Fruit fly (Drosophila melanogaster) whole organism, embryonic: Measurements from ENCODE around the gene CG33939.
A peak's percentile ranks its signal among the peaks of the same experiment; 100 is the strongest.

Experiments
- Atf6 ChIP-seq: fragments of 200-800 bp; sonication (Bioruptor generic); IDR thresholded peaks from 2 replicates; pipeline ENCODE4 v1.3.6; 2022; ENCODE audit warnings: missing biosample characterization, missing genetic modification characterization
- Bteb2 ChIP-seq: fragments of 200-800 bp; sonication (Bioruptor generic); optimal IDR thresholded peaks from 2 replicates; lab custom pipeline; 2016; ENCODE audit warnings: missing biosample characterization, missing genetic modification characterization
- CG10274 ChIP-seq: fragments of 200-800 bp; sonication (Bioruptor generic); optimal IDR thresholded peaks from 3 replicates; lab custom pipeline; 2017; ENCODE audit warnings: missing biosample characterization, mild to moderate bottlenecking, missing genetic modification characterization
- CG12071 ChIP-seq: fragments of 200-800 bp; sonication (Bioruptor generic); optimal IDR thresholded peaks from 3 replicates; lab custom pipeline; 2018; ENCODE audit warnings: missing biosample characterization, mild to moderate bottlenecking, missing genetic modification characterization
- CG12942 ChIP-seq: fragments of 200-800 bp; sonication (Bioruptor generic); optimal IDR thresholded peaks from 3 replicates; lab custom pipeline; 2016; ENCODE audit warnings: missing biosample characterization, missing genetic modification characterization
- CG13296 ChIP-seq: fragments of 200-800 bp; sonication (Bioruptor generic); optimal IDR thresholded peaks from 3 replicates; lab custom pipeline; 2018; ENCODE audit warnings: missing biosample characterization, mild to moderate bottlenecking, missing genetic modification characterization
- CG1602 ChIP-seq: fragments of 200-800 bp; sonication (Bioruptor generic); optimal IDR thresholded peaks from 3 replicates; lab custom pipeline; 2016; ENCODE audit warnings: missing biosample characterization, missing genetic modification characterization
- CG16779 ChIP-seq: fragments of 200-800 bp; sonication (Bioruptor generic); IDR thresholded peaks from 2 replicates; pipeline ENCODE4 v1.3.6; 2022; ENCODE audit warnings: missing biosample characterization, missing genetic modification characterization
- CG16813 ChIP-seq: fragments of 200-800 bp; sonication (Bioruptor generic); IDR thresholded peaks from 3 replicates; pipeline ENCODE4 v1.3.6; 2022; ENCODE audit warnings: missing biosample characterization, missing genetic modification characterization; ENCODE audit not compliant: partially characterized antibody
- CG17829 ChIP-seq: fragments of 200-800 bp; optimal IDR thresholded peaks from 2 replicates; lab custom pipeline; 2019; ENCODE audit warnings: missing biosample characterization, mild to moderate bottlenecking, missing genetic modification characterization, moderate library complexity
- CG17912 ChIP-seq: fragments of 200-800 bp; sonication (Bioruptor generic); optimal IDR thresholded peaks from 2 replicates; lab custom pipeline; 2018; ENCODE audit warnings: missing biosample characterization, mild to moderate bottlenecking, missing genetic modification characterization
- CG2120 ChIP-seq: fragments of 200-800 bp; sonication (Bioruptor generic); optimal IDR thresholded peaks from 3 replicates; lab custom pipeline; 2016; ENCODE audit warnings: missing biosample characterization, missing genetic modification characterization
- CG2129 ChIP-seq: fragments of 200-800 bp; sonication (Bioruptor generic); IDR thresholded peaks from 2 replicates; pipeline ENCODE4 v1.3.6; 2022; ENCODE audit warnings: missing biosample characterization, missing genetic modification characterization; ENCODE audit not compliant: partially characterized antibody
- CG2202 ChIP-seq: fragments of 200-800 bp; sonication (Bioruptor generic); optimal IDR thresholded peaks from 2 replicates; lab custom pipeline; 2018; ENCODE audit warnings: missing biosample characterization, mild to moderate bottlenecking, missing genetic modification characterization
- CG32767 ChIP-seq: fragments of 200-800 bp; sonication (Bioruptor generic); IDR thresholded peaks from 2 replicates; pipeline ENCODE4 v1.3.6; 2022; ENCODE audit warnings: missing biosample characterization, missing genetic modification characterization
- CG32772 ChIP-seq: fragments of 200-800 bp; sonication (Bioruptor generic); IDR thresholded peaks from 2 replicates; pipeline ENCODE4 v1.3.6; 2022; ENCODE audit warnings: missing biosample characterization, missing genetic modification characterization
- CG3407 ChIP-seq: fragments of 200-800 bp; sonication (Bioruptor generic); optimal IDR thresholded peaks from 2 replicates; lab custom pipeline; 2018; ENCODE audit warnings: missing biosample characterization, mild to moderate bottlenecking, missing genetic modification characterization
- CG3847 ChIP-seq: fragments of 200-800 bp; sonication (Bioruptor generic); IDR thresholded peaks from 2 replicates; pipeline ENCODE4 v1.3.6; 2022; ENCODE audit warnings: missing biosample characterization, missing genetic modification characterization
- CG7372 ChIP-seq: fragments of 200-800 bp; sonication (Bioruptor generic); IDR thresholded peaks from 2 replicates; pipeline ENCODE4 v1.3.6; 2022; ENCODE audit warnings: missing biosample characterization, missing genetic modification characterization
- CG7556 ChIP-seq: fragments of 200-800 bp; sonication (Bioruptor generic); optimal IDR thresholded peaks from 2 replicates; lab custom pipeline; 2017; ENCODE audit warnings: missing biosample characterization, mild to moderate bottlenecking, missing genetic modification characterization
- CG8924 ChIP-seq: fragments of 200-800 bp; optimal IDR thresholded peaks from 3 replicates; lab custom pipeline; 2019; ENCODE audit warnings: missing biosample characterization, mild to moderate bottlenecking, missing genetic modification characterization, moderate library complexity
- CG9876 ChIP-seq: fragments of 200-800 bp; sonication (Bioruptor generic); optimal IDR thresholded peaks from 2 replicates; lab custom pipeline; 2016; ENCODE audit warnings: missing biosample characterization, missing genetic modification characterization
- Camta ChIP-seq: fragments of 200-800 bp; sonication (Bioruptor generic); optimal IDR thresholded peaks from 2 replicates; lab custom pipeline; 2016; ENCODE audit warnings: missing biosample characterization, missing genetic modification characterization
- Dbx ChIP-seq: fragments of 200-800 bp; sonication (Bioruptor generic); IDR thresholded peaks from 3 replicates; pipeline ENCODE4 v1.3.6; 2022; ENCODE audit warnings: missing biosample characterization, missing genetic modification characterization
- Ets65A ChIP-seq: fragments of 200-800 bp; sonication (Bioruptor generic); peaks from one replicate; lab custom pipeline; 2016; ENCODE audit warnings: missing biosample characterization, missing genetic modification characterization
- Gug ChIP-seq: fragments of 200-800 bp; sonication (Bioruptor generic); IDR thresholded peaks from 4 replicates; pipeline ENCODE4 v1.3.6; 2022; ENCODE audit warnings: missing biosample characterization, missing genetic modification characterization
- HmgD ChIP-seq: fragments of 200-800 bp; sonication (Bioruptor generic); optimal IDR thresholded peaks from 3 replicates; lab custom pipeline; 2016; ENCODE audit warnings: missing biosample characterization, missing genetic modification characterization
- Myb ChIP-seq: fragments of 200-800 bp; sonication (Bioruptor generic); optimal IDR thresholded peaks from 2 replicates; lab custom pipeline; 2016; ENCODE audit warnings: missing biosample characterization, missing genetic modification characterization
- NC2α ChIP-seq: fragments of 200-800 bp; sonication (Bioruptor generic); optimal IDR thresholded peaks from 2 replicates; lab custom pipeline; 2016; ENCODE audit warnings: missing biosample characterization, missing genetic modification characterization
- NfI ChIP-seq: fragments of 200-800 bp; sonication (Bioruptor generic); optimal IDR thresholded peaks from 3 replicates; lab custom pipeline; 2018; ENCODE audit warnings: missing biosample characterization, mild to moderate bottlenecking, missing genetic modification characterization, moderate library complexity
- PHDP ChIP-seq: fragments of 200-800 bp; sonication (Bioruptor generic); optimal IDR thresholded peaks from 3 replicates; lab custom pipeline; 2018; ENCODE audit warnings: missing biosample characterization, mild to moderate bottlenecking, missing genetic modification characterization, moderate library complexity
- Ravus ChIP-seq: fragments of 200-800 bp; sonication (Bioruptor generic); IDR thresholded peaks from 2 replicates; pipeline ENCODE4 v1.3.6; 2022; ENCODE audit warnings: missing biosample characterization, missing genetic modification characterization
- Scr ChIP-seq: fragments of 200-800 bp; sonication (Bioruptor generic); IDR thresholded peaks from 2 replicates; pipeline ENCODE4 v1.3.6; 2022; ENCODE audit warnings: missing biosample characterization, missing genetic modification characterization; ENCODE audit not compliant: partially characterized antibody
- Sox100B ChIP-seq: fragments of 200-800 bp; sonication (Bioruptor generic); optimal IDR thresholded peaks from 3 replicates; lab custom pipeline; 2018; ENCODE audit warnings: missing biosample characterization, mild to moderate bottlenecking, missing genetic modification characterization
- Spps ChIP-seq: fragments of 200-800 bp; sonication (Bioruptor generic); optimal IDR thresholded peaks from 2 replicates; lab custom pipeline; 2018; ENCODE audit warnings: missing biosample characterization, mild to moderate bottlenecking, missing genetic modification characterization
- Xrp1 ChIP-seq: fragments of 200-800 bp; sonication (Bioruptor generic); IDR thresholded peaks from 2 replicates; pipeline ENCODE4 v1.3.6; 2022; ENCODE audit warnings: missing biosample characterization, missing genetic modification characterization
- YL-1 ChIP-seq: fragments of 200-800 bp; sonication (Bioruptor generic); optimal IDR thresholded peaks from 3 replicates; lab custom pipeline; 2017; ENCODE audit warnings: missing biosample characterization, mild to moderate bottlenecking, missing genetic modification characterization
- ac ChIP-seq: fragments of 200-800 bp; sonication (Bioruptor generic); optimal IDR thresholded peaks from 3 replicates; lab custom pipeline; 2017; ENCODE audit warnings: missing biosample characterization, mild to moderate bottlenecking, missing genetic modification characterization
- br ChIP-seq: fragments of >200 bp; optimal IDR thresholded peaks from 2 replicates; lab custom pipeline; 2017
- cato ChIP-seq: fragments of 200-800 bp; sonication (Bioruptor generic); optimal IDR thresholded peaks from 2 replicates; lab custom pipeline; 2016; ENCODE audit warnings: missing biosample characterization, missing genetic modification characterization, borderline replicate concordance
- crol ChIP-seq: fragments of 200-800 bp; sonication (Bioruptor generic); IDR thresholded peaks from 2 replicates; pipeline ENCODE4 v1.3.6; 2022; ENCODE audit warnings: missing biosample characterization, missing genetic modification characterization
- en ChIP-seq: fragments of 200-800 bp; sonication (Bioruptor generic); optimal IDR thresholded peaks from 2 replicates; lab custom pipeline; 2016; ENCODE audit warnings: missing biosample characterization, missing genetic modification characterization
- ham ChIP-seq: fragments of 200-800 bp; sonication (Bioruptor generic); IDR thresholded peaks from 2 replicates; pipeline ENCODE4 v1.3.6; 2022; ENCODE audit warnings: missing biosample characterization, missing genetic modification characterization
- hkb ChIP-seq, 2 experiments: fragments of 200-800 bp in 1 of 2; fragments of >200 bp in 1 of 2; sonication (Bioruptor generic) in 1 of 2; IDR thresholded peaks in 1 of 2; optimal IDR thresholded peaks in 1 of 2; 2 replicates each; pipeline versions ENCODE4 v1.3.6 to Lab custom; 2017 to 2022; ENCODE audit warnings: missing biosample characterization in 1 of 2, missing genetic modification characterization in 1 of 2
- inv ChIP-seq: fragments of 200-800 bp; sonication (Bioruptor generic); IDR thresholded peaks from 2 replicates; pipeline ENCODE4 v1.3.6; 2022; ENCODE audit warnings: missing biosample characterization, missing genetic modification characterization; ENCODE audit not compliant: partially characterized antibody
- jigr1 ChIP-seq: fragments of 200-800 bp; sonication (Bioruptor generic); IDR thresholded peaks from 3 replicates; pipeline ENCODE4 v1.3.6; 2022; ENCODE audit warnings: missing biosample characterization, missing genetic modification characterization
- kay ChIP-seq: fragments of 200-800 bp; sonication (Bioruptor generic); optimal IDR thresholded peaks from 2 replicates; lab custom pipeline; 2016; ENCODE audit warnings: missing biosample characterization, missing genetic modification characterization
- nom ChIP-seq: fragments of 200-800 bp; sonication (Bioruptor generic); optimal IDR thresholded peaks from 2 replicates; lab custom pipeline; 2017; ENCODE audit warnings: missing biosample characterization, missing genetic modification characterization, mild to moderate bottlenecking, moderate library complexity, missing genetic modification reagents
- tll ChIP-seq, 2 experiments: fragments of 200-800 bp in 1 of 2; fragments of >200 bp in 1 of 2; sonication (Bioruptor generic) in 1 of 2; optimal IDR thresholded peaks; 2 replicates each; lab custom pipeline; 2017 to 2019; ENCODE audit warnings: missing biosample characterization in 2 of 2, missing genetic modification characterization in 2 of 2, mild to moderate bottlenecking in 1 of 2, moderate library complexity in 1 of 2
- twi ChIP-seq: fragments of 200-800 bp; optimal IDR thresholded peaks from 2 replicates; lab custom pipeline; 2019; ENCODE audit warnings: missing biosample characterization, mild to moderate bottlenecking, missing genetic modification characterization, moderate library complexity
- usp ChIP-seq: fragments of >200 bp; optimal IDR thresholded peaks from 2 replicates; lab custom pipeline; 2017; ENCODE audit warnings: missing biosample characterization, missing genetic modification characterization

CG33939 gene

dm6 chrX:19154998-19155397, 19.7 kb downstream of the CG33939 start (continued):
- no peak for TF ChIP-seq Ravus
- no peak for TF ChIP-seq CG16779 (GFP tag; lab: Robert Waterston, UW)
- peak; percentile 47 for TF ChIP-seq crol (GFP tag; lab: Robert Waterston, UW)
- no peak for TF ChIP-seq hkb (optimal IDR thresholded peaks at IDR 0.05; lab: Kevin White, UChicago)
- peak; percentile 79 for TF ChIP-seq hkb (GFP tag; IDR thresholded peaks at IDR 0.05; lab: Robert Waterston, UW)
- TF ChIP-seq Scr (GFP tag; lab: Robert Waterston, UW): no peak
- TF ChIP-seq CG2202 (tag; lab: Kevin White, UChicago): peak; percentile 91
- peak; percentile 74; the same call in 3 of the 4 replicates for TF ChIP-seq Gug (GFP tag; lab: Robert Waterston, UW)
- peak; percentile 29 for TF ChIP-seq Bteb2 (GFP tag; lab: Kevin White, UChicago)
- TF ChIP-seq Myb (GFP tag; lab: Kevin White, UChicago): peak; percentile 48
- peak; percentile 51 for TF ChIP-seq CG9876 (GFP tag; lab: Kevin White, UChicago)
- TF ChIP-seq CG2129 (GFP tag; lab: Robert Waterston, UW): no peak
- peak; percentile 62 for TF ChIP-seq jigr1 (GFP tag; lab: Robert Waterston, UW)
- peak; percentile 87 for TF ChIP-seq CG32772 (GFP tag; lab: Robert Waterston, UW)
- TF ChIP-seq kay: peak; percentile 84
- no peak for TF ChIP-seq CG13296 (GFP tag; lab: Kevin White, UChicago)
- TF ChIP-seq HmgD: peak; percentile 46
- peak in 1 of 2 experiments; percentile 55 for TF ChIP-seq tll (GFP tag; optimal IDR thresholded peaks at IDR 0.05; lab: Kevin White, UChicago)
- peak; percentile 98 for TF ChIP-seq Ets65A (GFP tag; lab: Kevin White, UChicago)
- peak; percentile 79 for TF ChIP-seq CG1602 (GFP tag; lab: Kevin White, UChicago)
- TF ChIP-seq usp (GFP tag; lab: Kevin White, UChicago): no peak
- TF ChIP-seq br (lab: Kevin White, UChicago): no peak
- peak; percentile 91 for TF ChIP-seq CG8924 (tag; lab: Kevin White, UChicago)
- TF ChIP-seq NC2α (GFP tag; lab: Kevin White, UChicago): peak; percentile 84
- peak; percentile 77 for TF ChIP-seq CG7556 (GFP tag; lab: Kevin White, UChicago)
- peak; percentile 71 for TF ChIP-seq NfI (GFP tag; lab: Kevin White, UChicago)
- TF ChIP-seq Dbx (GFP tag; lab: Robert Waterston, UW): no peak
- TF ChIP-seq inv: no peak
- TF ChIP-seq Camta (GFP tag; lab: Kevin White, UChicago): peak; percentile 86
- TF ChIP-seq Sox100B: peak; percentile 75
- TF ChIP-seq ac (GFP tag; lab: Kevin White, UChicago): peak; percentile 83
- peak; percentile 71 for TF ChIP-seq cato (GFP tag; lab: Kevin White, UChicago)
- TF ChIP-seq CG12942 (GFP tag; lab: Kevin White, UChicago): peak; percentile 76
- TF ChIP-seq CG32767 (GFP tag; lab: Robert Waterston, UW): peak; percentile 57; the same call in 1 of the 2 replicates
- TF ChIP-seq CG16813 (GFP tag; lab: Robert Waterston, UW): no peak
- TF ChIP-seq PHDP (tag; lab: Kevin White, UChicago): peak; percentile 81
- TF ChIP-seq nom (GFP tag; lab: Kevin White, UChicago): peak; percentile 77
- TF ChIP-seq Xrp1 (GFP tag; lab: Robert Waterston, UW): peak; percentile 97
- TF ChIP-seq CG17829 (tag; lab: Kevin White, UChicago): peak; percentile 94
- TF ChIP-seq CG3847 (GFP tag; lab: Robert Waterston, UW): peak; percentile 64; the same call in 1 of the 2 replicates
- peak; percentile 7 for TF ChIP-seq YL-1
- TF ChIP-seq CG10274 (GFP tag; lab: Kevin White, UChicago): peak; percentile 43
- peak; percentile 86 for TF ChIP-seq CG3407 (GFP tag; lab: Kevin White, UChicago)
- no peak for TF ChIP-seq ham (GFP tag; lab: Robert Waterston, UW)
- peak; percentile 91 for TF ChIP-seq Spps (tag; lab: Kevin White, UChicago)
- TF ChIP-seq CG12071 (GFP tag; lab: Kevin White, UChicago): peak; percentile 53
- peak; percentile 57 for TF ChIP-seq CG2120 (GFP tag; lab: Kevin White, UChicago)
- TF ChIP-seq CG7372 (GFP tag; lab: Robert Waterston, UW): peak; percentile 56; the same call in 1 of the 2 replicates
- TF ChIP-seq Atf6 (GFP tag; lab: Robert Waterston, UW): peak; percentile 56; the same call in 1 of the 2 replicates
- no peak for TF ChIP-seq CG17912 (GFP tag; lab: Kevin White, UChicago)
- peak; percentile 68 for TF ChIP-seq en (GFP tag; lab: Kevin White, UChicago)
- TF ChIP-seq twi (tag; lab: Kevin White, UChicago): peak; percentile 76
